Worm (Caenorhabditis elegans): ENCODE data around the gene C24B5.4.
A peak's percentile ranks its signal among the peaks of the same experiment; 100 is the strongest.

DNA sequence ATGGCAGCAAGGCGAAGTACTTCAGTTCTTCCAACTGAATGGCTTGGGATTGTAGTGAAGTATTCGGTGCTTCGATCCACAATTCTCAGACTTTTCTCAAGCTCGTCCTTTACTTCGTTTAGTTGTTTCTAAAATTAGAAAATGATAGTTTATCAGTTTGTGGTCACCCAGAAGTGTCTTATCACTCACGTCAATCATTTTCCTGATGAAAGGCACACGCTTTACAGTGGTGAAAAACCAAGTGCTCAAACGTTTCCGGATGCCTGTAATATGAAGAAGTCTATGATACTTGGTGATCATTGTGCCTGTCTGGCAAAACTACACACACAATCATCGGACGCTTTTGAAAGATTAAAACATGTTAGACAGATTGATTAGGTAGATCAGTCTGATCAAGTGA lies 50.9 kb downstream of the C24B5.4 start:
- TF ChIP-seq elt-2 (tag; optimal IDR thresholded peaks at IDR 0.05) (peak; percentile 68), nhr-237 (tag; optimal IDR thresholded peaks at IDR 0.05) (no peak), ceh-82 (tag; optimal IDR thresholded peaks at IDR 0.05) (no peak), lin-39 (tag; optimal IDR thresholded peaks at IDR 0.05) (no peak), ZK546.5 (tag; optimal IDR thresholded peaks at IDR 0.05) (no peak), nhr-25 (tag; optimal IDR thresholded peaks at IDR 0.05) (no peak), pha-4 (tag; optimal IDR thresholded peaks at IDR 0.05) (no peak), nhr-28 (tag; optimal IDR thresholded peaks at IDR 0.05) (no peak)
